Fruit fly (Drosophila melanogaster) whole organism, prepupa: ENCODE results near the gene Brr2.

Experiments
- Blimp-1 ChIP-seq: fragments of 200-800 bp; sonication (Bioruptor generic); optimal IDR thresholded peaks from 3 replicates; lab custom pipeline; 2017; ENCODE audit warnings: missing biosample characterization, missing genetic modification characterization, mild to moderate bottlenecking, moderate library complexity, missing genetic modification reagents
- CG10631 ChIP-seq: fragments of 200-800 bp; sonication (Bioruptor generic); optimal IDR thresholded peaks from 2 replicates; lab custom pipeline; 2016; ENCODE audit warnings: missing biosample characterization, missing genetic modification characterization
- CG10669 ChIP-seq: fragments of 200-800 bp; sonication (Bioruptor generic); optimal IDR thresholded peaks from 3 replicates; lab custom pipeline; 2018; ENCODE audit warnings: missing biosample characterization, mild to moderate bottlenecking, missing genetic modification characterization, moderate library complexity
- CG11294 ChIP-seq: fragments of 200-800 bp; sonication (Bioruptor generic); IDR thresholded peaks from 2 replicates; pipeline ENCODE4 v1.3.6; 2022; ENCODE audit warnings: missing biosample characterization, missing genetic modification characterization
- CG11902 ChIP-seq: fragments of 200-800 bp; sonication (Bioruptor generic); optimal IDR thresholded peaks from 3 replicates; lab custom pipeline; 2016; ENCODE audit warnings: missing biosample characterization, missing genetic modification characterization
- CG1621 ChIP-seq: fragments of 200-800 bp; sonication (Bioruptor generic); optimal IDR thresholded peaks from 3 replicates; lab custom pipeline; 2018; ENCODE audit warnings: missing biosample characterization, mild to moderate bottlenecking, missing genetic modification characterization
- CG16779 ChIP-seq: fragments of 200-800 bp; sonication (Bioruptor generic); optimal IDR thresholded peaks from 3 replicates; lab custom pipeline; 2017; ENCODE audit warnings: missing biosample characterization, mild to moderate bottlenecking, missing genetic modification characterization
- CG31627 ChIP-seq: fragments of 200-800 bp; sonication (Bioruptor generic); optimal IDR thresholded peaks from 3 replicates; lab custom pipeline; 2016; ENCODE audit warnings: missing biosample characterization, missing genetic modification characterization
- CG32006 ChIP-seq: fragments of 200-800 bp; sonication (Bioruptor generic); optimal IDR thresholded peaks from 3 replicates; lab custom pipeline; 2017; ENCODE audit warnings: missing biosample characterization, mild to moderate bottlenecking, missing genetic modification characterization
- CG34406 ChIP-seq: fragments of 200-800 bp; sonication (Bioruptor generic); optimal IDR thresholded peaks from 3 replicates; lab custom pipeline; 2016; ENCODE audit warnings: missing biosample characterization, missing genetic modification characterization
- CG6792 ChIP-seq: fragments of 200-800 bp; sonication (Bioruptor generic); optimal IDR thresholded peaks from 3 replicates; lab custom pipeline; 2016; ENCODE audit warnings: missing biosample characterization, missing genetic modification characterization
- CG6808 ChIP-seq: fragments of 200-800 bp; sonication (Bioruptor generic); optimal IDR thresholded peaks from 3 replicates; lab custom pipeline; 2017; ENCODE audit warnings: missing biosample characterization, missing genetic modification characterization, mild to moderate bottlenecking, moderate library complexity, missing genetic modification reagents
- CG6854 ChIP-seq: fragments of 200-800 bp; sonication (Bioruptor generic); optimal IDR thresholded peaks from 2 replicates; lab custom pipeline; 2017; ENCODE audit warnings: missing biosample characterization, mild to moderate bottlenecking, missing genetic modification characterization
- CG7368 ChIP-seq: fragments of 200-800 bp; sonication (Bioruptor generic); optimal IDR thresholded peaks from 3 replicates; lab custom pipeline; 2016; ENCODE audit warnings: missing biosample characterization, missing genetic modification characterization
- CG8632 ChIP-seq: fragments of 200-800 bp; sonication (Bioruptor generic); optimal IDR thresholded peaks from 3 replicates; lab custom pipeline; 2016; ENCODE audit warnings: missing biosample characterization, missing genetic modification characterization
- Eip75B ChIP-seq: fragments of 200-800 bp; sonication (Bioruptor generic); optimal IDR thresholded peaks from 3 replicates; lab custom pipeline; 2016; ENCODE audit warnings: missing biosample characterization, missing genetic modification characterization
- Eip93F ChIP-seq: fragments of 200-800 bp; sonication (Bioruptor generic); optimal IDR thresholded peaks from 2 replicates; lab custom pipeline; 2016; ENCODE audit warnings: missing biosample characterization, mild to moderate bottlenecking, missing genetic modification characterization
- Ets21C ChIP-seq: fragments of 200-800 bp; sonication (Bioruptor generic); optimal IDR thresholded peaks from 3 replicates; lab custom pipeline; 2016; ENCODE audit warnings: missing biosample characterization, missing genetic modification characterization
- Ets96B ChIP-seq: fragments of 200-800 bp; optimal IDR thresholded peaks from 2 replicates; lab custom pipeline; 2019; ENCODE audit warnings: missing biosample characterization, mild to moderate bottlenecking, missing genetic modification characterization, moderate library complexity
- Gug ChIP-seq: fragments of 200-800 bp; sonication (Bioruptor generic); IDR thresholded peaks from 2 replicates; pipeline ENCODE4 v1.3.6; 2022; ENCODE audit warnings: missing biosample characterization, missing genetic modification characterization
- Hr38 ChIP-seq: sonication (Bioruptor generic); optimal IDR thresholded peaks from 2 replicates; lab custom pipeline; 2016; ENCODE audit warnings: missing biosample characterization, missing genetic modification characterization
- Hr39 ChIP-seq: fragments of 200-800 bp; sonication (Bioruptor generic); optimal IDR thresholded peaks from 2 replicates; lab custom pipeline; 2016; ENCODE audit warnings: missing biosample characterization, missing genetic modification characterization
- Hr4 ChIP-seq: fragments of 200-800 bp; sonication (Bioruptor generic); optimal IDR thresholded peaks from 3 replicates; lab custom pipeline; 2016; ENCODE audit warnings: missing biosample characterization, missing genetic modification characterization
- Lpt ChIP-seq: fragments of 200-800 bp; sonication (Bioruptor generic); optimal IDR thresholded peaks from 3 replicates; lab custom pipeline; 2016; ENCODE audit warnings: missing biosample characterization, missing genetic modification characterization
- Met ChIP-seq: fragments of 200-800 bp; sonication (Bioruptor generic); optimal IDR thresholded peaks from 3 replicates; lab custom pipeline; 2016; ENCODE audit warnings: missing biosample characterization, missing genetic modification characterization
- Sox102F ChIP-seq: fragments of 200-800 bp; sonication (Bioruptor generic); optimal IDR thresholded peaks from 2 replicates; lab custom pipeline; 2016; ENCODE audit warnings: missing biosample characterization, mild to moderate bottlenecking, missing genetic modification characterization
- cyc ChIP-seq: fragments of 200-800 bp; sonication (Bioruptor generic); optimal IDR thresholded peaks from 3 replicates; lab custom pipeline; 2016; ENCODE audit warnings: missing biosample characterization, missing genetic modification characterization
- eg ChIP-seq: fragments of 200-800 bp; sonication (Bioruptor generic); IDR thresholded peaks from 3 replicates; pipeline ENCODE4 v1.3.6; 2022; ENCODE audit warnings: missing biosample characterization, missing genetic modification characterization
- esn ChIP-seq: fragments of 200-800 bp; sonication (Bioruptor generic); optimal IDR thresholded peaks from 2 replicates; lab custom pipeline; 2016; ENCODE audit warnings: missing biosample characterization, mild to moderate bottlenecking, missing genetic modification characterization, moderate library complexity
- fkh ChIP-seq: fragments of 200-800 bp; sonication (Bioruptor generic); optimal IDR thresholded peaks from 3 replicates; lab custom pipeline; 2017; ENCODE audit warnings: missing biosample characterization, mild to moderate bottlenecking, missing genetic modification characterization, moderate library complexity
- lz ChIP-seq: fragments of 200-800 bp; sonication (Bioruptor generic); optimal IDR thresholded peaks from 3 replicates; lab custom pipeline; 2016; ENCODE audit warnings: missing biosample characterization, missing genetic modification characterization
- pdm3 ChIP-seq: fragments of 200-800 bp; sonication (Bioruptor generic); optimal IDR thresholded peaks from 3 replicates; lab custom pipeline; 2016; ENCODE audit warnings: missing biosample characterization, missing genetic modification characterization
- salr ChIP-seq, 2 experiments: fragments of 200-800 bp; sonication (Bioruptor generic); optimal IDR thresholded peaks; 3 replicates each; lab custom pipeline; 2016 to 2018; ENCODE audit warnings: missing biosample characterization in 2 of 2, missing genetic modification characterization in 2 of 2, mild to moderate bottlenecking in 1 of 2
- ss ChIP-seq, 2 experiments: fragments of 200-800 bp; sonication (Bioruptor generic); optimal IDR thresholded peaks; 2 replicates in 1 of 2; 3 replicates in 1 of 2; lab custom pipeline; 2017 to 2018; ENCODE audit warnings: mild to moderate bottlenecking in 2 of 2, missing biosample characterization in 2 of 2, missing genetic modification characterization in 2 of 2, moderate library complexity in 1 of 2
- topi ChIP-seq: fragments of 200-800 bp; sonication (Bioruptor generic); optimal IDR thresholded peaks from 3 replicates; lab custom pipeline; 2016; ENCODE audit warnings: missing biosample characterization, missing genetic modification characterization
- vri ChIP-seq: fragments of 200-800 bp; sonication (Bioruptor generic); optimal IDR thresholded peaks from 3 replicates; lab custom pipeline; 2016; ENCODE audit warnings: missing biosample characterization, mild to moderate bottlenecking, missing genetic modification characterization

Brr2 gene

dm6 chr3L:15921043-15921621 is 46.5 kb downstream of the Brr2 start (continued):
- TF ChIP-seq Ets96B (tag; lab: Kevin White, UChicago): peak; percentile 4
- peak; percentile 37 for TF ChIP-seq topi
- no peak for TF ChIP-seq CG8632
- no peak for TF ChIP-seq CG16779 (tag; lab: Kevin White, UChicago)
- TF ChIP-seq CG32006 (GFP tag; lab: Kevin White, UChicago): peak; percentile 56
- TF ChIP-seq lz (GFP tag; lab: Kevin White, UChicago): peak; percentile 43
- peak; percentile 44 for TF ChIP-seq CG10631 (GFP tag; lab: Kevin White, UChicago)
- peak; percentile 41 for TF ChIP-seq Met (GFP tag; lab: Kevin White, UChicago)
- no peak for TF ChIP-seq Gug
- TF ChIP-seq CG6808 (GFP tag; lab: Kevin White, UChicago): peak; percentile 33
- TF ChIP-seq eg (GFP tag; lab: Robert Waterston, UW): no peak
- peak; percentile 43 for TF ChIP-seq Hr4
- TF ChIP-seq CG1621: no peak
- peak; percentile 34 for TF ChIP-seq CG10669 (GFP tag; lab: Kevin White, UChicago)
- TF ChIP-seq CG6792 (GFP tag; lab: Kevin White, UChicago): no peak
- TF ChIP-seq Eip93F (GFP tag; lab: Kevin White, UChicago): no peak
- TF ChIP-seq CG7368 (GFP tag; lab: Kevin White, UChicago): no peak
- peak; percentile 24 for TF ChIP-seq pdm3
- peak; percentile 14 for TF ChIP-seq CG34406 (GFP tag; lab: Kevin White, UChicago)
- TF ChIP-seq CG11902 (GFP tag; lab: Kevin White, UChicago): no peak
- peak; percentile 19 for TF ChIP-seq Hr39
- no peak for TF ChIP-seq CG11294 (GFP tag; lab: Robert Waterston, UW)
- TF ChIP-seq Eip75B (GFP tag; lab: Kevin White, UChicago): peak; percentile 35
- peak in 1 of 2 experiments; percentile 42 for TF ChIP-seq ss (GFP tag; optimal IDR thresholded peaks at IDR 0.05; lab: Kevin White, UChicago)
- no peak for TF ChIP-seq vri (GFP tag; lab: Kevin White, UChicago)
- peak; percentile 24 for TF ChIP-seq Sox102F (GFP tag; lab: Kevin White, UChicago)
- TF ChIP-seq Ets21C (GFP tag; lab: Kevin White, UChicago): no peak
- no peak for TF ChIP-seq CG6854 (GFP tag; lab: Kevin White, UChicago)
- TF ChIP-seq CG31627: no peak
- no peak for TF ChIP-seq Lpt
- TF ChIP-seq fkh (GFP tag; lab: Kevin White, UChicago): peak; percentile 6
- TF ChIP-seq Hr38 (GFP tag; lab: Kevin White, UChicago): no peak
- no peak for TF ChIP-seq cyc (GFP tag; lab: Kevin White, UChicago)
- TF ChIP-seq Blimp-1: no peak
- TF ChIP-seq esn: no peak
- no peak for TF ChIP-seq salr (GFP tag; optimal IDR thresholded peaks at IDR 0.05; lab: Kevin White, UChicago)
